Fruit fly (Drosophila melanogaster) whole organism, adult: ENCODE measurements around the gene Crz.
A peak's percentile ranks its signal among the peaks of the same experiment; 100 is the strongest.

Experiments used
- CG11617 ChIP-seq: fragments of 200-800 bp; sonication (Bioruptor generic); optimal IDR thresholded peaks from 2 replicates; lab custom pipeline; 2017; ENCODE audit warnings: mild to moderate bottlenecking, missing biosample characterization, missing genetic modification reagents, missing genetic modification characterization
- CG12768 ChIP-seq: fragments of 200-800 bp; sonication (Bioruptor generic); optimal IDR thresholded peaks from 2 replicates; lab custom pipeline; 2017; ENCODE audit warnings: missing biosample characterization, missing genetic modification characterization, mild to moderate bottlenecking, moderate library complexity, missing genetic modification reagents
- CG14711 ChIP-seq: fragments of 200-800 bp; sonication (Bioruptor generic); optimal IDR thresholded peaks from 2 replicates; lab custom pipeline; 2018; ENCODE audit warnings: missing biosample characterization, mild to moderate bottlenecking, missing genetic modification characterization, moderate library complexity
- CG1620 ChIP-seq: fragments of 200-800 bp; sonication (Bioruptor generic); optimal IDR thresholded peaks from 2 replicates; lab custom pipeline; 2016; ENCODE audit warnings: missing biosample characterization, missing genetic modification characterization
- CG33017 ChIP-seq: fragments of 200-800 bp; sonication (Bioruptor generic); optimal IDR thresholded peaks from 2 replicates; lab custom pipeline; 2018; ENCODE audit warnings: missing biosample characterization, mild to moderate bottlenecking, missing genetic modification characterization, moderate library complexity
- CG5204 ChIP-seq: fragments of 200-800 bp; sonication (Bioruptor generic); optimal IDR thresholded peaks from 2 replicates; lab custom pipeline; 2016; ENCODE audit warnings: missing biosample characterization, missing genetic modification characterization
- CG7045 ChIP-seq: fragments of 200-800 bp; sonication (Bioruptor generic); optimal IDR thresholded peaks from 2 replicates; lab custom pipeline; 2017; ENCODE audit warnings: missing biosample characterization, mild to moderate bottlenecking, missing genetic modification characterization
- CG7101 ChIP-seq: fragments of 200-800 bp; sonication (Bioruptor generic); optimal IDR thresholded peaks from 2 replicates; lab custom pipeline; 2018; ENCODE audit warnings: missing biosample characterization, mild to moderate bottlenecking, missing genetic modification characterization, moderate library complexity
- Clk ChIP-seq: fragments of 200-800 bp; sonication (Bioruptor generic); optimal IDR thresholded peaks from 2 replicates; lab custom pipeline; 2017; ENCODE audit warnings: missing biosample characterization, missing genetic modification characterization
- Crg-1 ChIP-seq: fragments of 200-800 bp; sonication (Bioruptor generic); optimal IDR thresholded peaks from 2 replicates; lab custom pipeline; 2016; ENCODE audit warnings: missing biosample characterization, missing genetic modification characterization
- Hr96 ChIP-seq: fragments of 200-800 bp; sonication (Bioruptor generic); optimal IDR thresholded peaks from 2 replicates; lab custom pipeline; 2016; ENCODE audit warnings: missing biosample characterization, missing genetic modification characterization
- Mnt ChIP-seq: fragments of 200-800 bp; sonication (Bioruptor generic); optimal IDR thresholded peaks from 2 replicates; lab custom pipeline; 2016; ENCODE audit warnings: missing biosample characterization, mild to moderate bottlenecking, missing genetic modification characterization
- bab1 ChIP-seq: fragments of 200-800 bp; sonication (Bioruptor generic); optimal IDR thresholded peaks from 3 replicates; lab custom pipeline; 2019; ENCODE audit warnings: missing biosample characterization, mild to moderate bottlenecking, missing genetic modification characterization, moderate library complexity
- cic ChIP-seq: fragments of 200-800 bp; sonication (Bioruptor generic); optimal IDR thresholded peaks from 2 replicates; lab custom pipeline; 2017; ENCODE audit warnings: missing biosample characterization, mild to moderate bottlenecking, missing genetic modification characterization, moderate library complexity
- cnc ChIP-seq, 2 experiments: fragments of >200 bp; optimal IDR thresholded peaks; 2 replicates each; lab custom pipeline; 2017
- kay ChIP-seq: fragments of 200-800 bp; sonication (Bioruptor generic); peaks from one replicate; lab custom pipeline; 2016; ENCODE audit warnings: missing biosample characterization, missing genetic modification characterization, borderline replicate concordance
- ovo ChIP-seq: fragments of 200-800 bp; sonication (Bioruptor generic); optimal IDR thresholded peaks from 2 replicates; lab custom pipeline; 2016; ENCODE audit warnings: missing biosample characterization, missing genetic modification characterization
- pad ChIP-seq: fragments of 200-800 bp; sonication (Bioruptor generic); optimal IDR thresholded peaks from 3 replicates; lab custom pipeline; 2017; ENCODE audit warnings: missing biosample characterization, missing genetic modification characterization, mild to moderate bottlenecking, moderate library complexity, missing genetic modification reagents
- tj ChIP-seq: fragments of 200-800 bp; sonication (Bioruptor generic); optimal IDR thresholded peaks from 3 replicates; lab custom pipeline; 2017; ENCODE audit warnings: missing biosample characterization, mild to moderate bottlenecking, missing genetic modification characterization, moderate library complexity
- toe ChIP-seq: fragments of 200-800 bp; sonication (Bioruptor generic); optimal IDR thresholded peaks from 2 replicates; lab custom pipeline; 2016; ENCODE audit warnings: missing biosample characterization, missing genetic modification characterization

Gene Crz

DNA sequence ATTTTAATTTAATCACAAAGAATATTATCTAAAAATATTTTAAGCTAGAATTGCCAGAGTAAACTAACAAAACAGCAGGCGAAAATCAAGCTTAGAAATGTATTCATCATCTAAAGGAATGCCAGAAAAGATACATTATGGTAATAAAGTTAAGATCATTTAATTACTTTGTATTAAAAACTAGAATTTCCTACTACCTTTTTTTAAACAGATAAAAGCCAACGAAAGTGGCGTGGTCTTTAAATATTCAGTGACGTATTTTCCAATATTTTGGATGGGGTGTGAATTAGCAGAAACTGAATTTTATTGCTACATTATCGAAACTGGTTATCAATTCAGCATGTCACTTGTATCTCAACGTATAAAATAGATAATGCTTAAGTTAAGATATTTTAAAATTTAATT is 22.3 kb upstream of the Crz start:
- no peak for TF ChIP-seq CG14711
- TF ChIP-seq bab1 (GFP tag; lab: Kevin White, UChicago), result no peak
- TF ChIP-seq CG12768, result no peak
- TF ChIP-seq toe (GFP tag; lab: Kevin White, UChicago), result no peak
- TF ChIP-seq Crg-1, result no peak
- TF ChIP-seq cnc (optimal IDR thresholded peaks at IDR 0.05; lab: Kevin White, UChicago), result no peak
- TF ChIP-seq Clk, result no peak
- no peak for TF ChIP-seq cic
- no peak for TF ChIP-seq CG7045 (GFP tag; lab: Kevin White, UChicago)
- TF ChIP-seq CG5204 (GFP tag; lab: Kevin White, UChicago), result no peak
- TF ChIP-seq CG7101, result no peak
- TF ChIP-seq ovo, result no peak
- TF ChIP-seq kay (GFP tag; lab: Kevin White, UChicago), result no peak
- TF ChIP-seq Mnt, result no peak
- TF ChIP-seq CG33017 (tag; lab: Kevin White, UChicago), result no peak
- TF ChIP-seq CG1620 (GFP tag; lab: Kevin White, UChicago), result no peak
- no peak for TF ChIP-seq CG11617 (GFP tag; lab: Kevin White, UChicago)
- TF ChIP-seq tj, result no peak
- no peak for TF ChIP-seq pad
- no peak for TF ChIP-seq Hr96 (GFP tag; lab: Kevin White, UChicago)

DNA sequence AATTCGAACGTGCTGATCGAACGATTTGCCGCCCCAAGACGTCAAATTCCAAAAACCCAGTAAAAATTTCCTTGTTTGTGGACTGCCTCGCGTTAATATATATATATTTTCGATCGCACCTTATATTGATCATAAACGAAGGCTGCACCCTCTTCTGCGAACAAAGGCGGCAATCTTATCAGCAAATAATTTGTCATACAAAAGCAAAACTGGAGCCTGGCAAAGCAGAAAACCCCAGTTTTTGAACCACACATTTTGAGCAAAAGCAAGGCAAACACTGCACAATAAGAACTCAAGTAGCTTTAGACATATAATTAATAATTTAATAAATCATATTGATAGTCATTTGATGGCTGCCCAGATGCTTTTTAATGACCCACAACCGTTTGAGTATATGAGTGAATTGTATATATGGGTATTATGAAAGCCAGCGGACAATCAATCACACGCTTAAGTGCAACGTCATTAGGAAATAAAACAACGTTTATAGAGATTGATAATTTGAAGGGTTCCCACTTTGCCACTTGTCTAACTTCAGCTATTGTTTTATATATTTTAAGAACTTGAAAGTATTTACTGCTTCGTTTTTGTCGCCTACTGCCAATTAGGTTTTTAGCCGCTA is 20.1 kb upstream of the Crz start:
- TF ChIP-seq Clk (no peak), cic (peak; percentile 37), kay (GFP tag; lab: Kevin White, UChicago) (peak; percentile 80), toe (GFP tag; lab: Kevin White, UChicago) (peak; percentile 16), cnc (optimal IDR thresholded peaks at IDR 0.05; lab: Kevin White, UChicago) (peak in 1 of 2 experiments; percentile 48)

DNA sequence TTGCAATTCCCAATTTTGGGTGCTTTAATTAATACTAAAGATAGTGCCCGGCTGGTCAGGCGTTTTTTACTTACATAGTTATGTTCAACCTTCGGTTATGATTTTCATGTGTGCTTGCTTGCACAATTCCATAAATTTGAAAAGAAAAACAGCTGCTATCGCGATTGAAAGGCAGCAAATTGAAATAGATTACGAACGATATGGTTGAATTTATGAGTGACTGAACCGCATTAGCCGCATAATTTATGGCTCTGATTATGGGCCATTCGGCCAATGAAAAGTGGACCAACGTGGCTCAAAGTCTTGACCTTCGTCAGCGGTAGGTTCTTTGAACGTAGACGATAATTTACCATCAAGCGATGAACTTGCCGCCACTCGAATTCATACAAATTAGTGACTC is 18.5 kb upstream of the Crz start:
- TF ChIP-seq CG5204 (GFP tag; lab: Kevin White, UChicago), result no peak
- TF ChIP-seq Clk, result no peak
- no peak for TF ChIP-seq tj
- no peak for TF ChIP-seq Crg-1
- no peak for TF ChIP-seq bab1 (GFP tag; lab: Kevin White, UChicago)
- TF ChIP-seq Mnt, result no peak

DNA sequence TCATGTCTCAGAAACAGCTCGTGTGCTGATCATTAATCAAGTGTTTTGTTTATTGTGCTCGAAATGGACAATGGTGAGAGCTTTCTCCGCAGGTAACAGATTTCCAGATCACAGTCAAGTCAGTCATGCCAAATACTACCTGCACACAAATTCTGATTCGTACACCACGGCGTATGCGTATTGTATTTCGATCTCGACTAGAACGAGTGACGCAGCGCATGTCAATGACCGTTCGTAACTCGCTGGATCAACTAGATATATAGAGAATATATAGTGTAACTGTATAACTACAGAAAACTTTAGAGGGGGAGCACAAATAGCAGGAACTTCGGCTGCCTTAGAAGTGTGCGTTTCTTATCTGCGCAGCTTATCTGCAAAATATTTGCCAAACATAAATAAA is 18.0 kb upstream of the Crz start:
- TF ChIP-seq CG14711, result no peak
- no peak for TF ChIP-seq cic
- no peak for TF ChIP-seq cnc (optimal IDR thresholded peaks at IDR 0.05; lab: Kevin White, UChicago)
- no peak for TF ChIP-seq CG11617 (GFP tag; lab: Kevin White, UChicago)
- no peak for TF ChIP-seq Mnt
- TF ChIP-seq kay (GFP tag; lab: Kevin White, UChicago), result no peak
- TF ChIP-seq ovo, result no peak
- no peak for TF ChIP-seq toe (GFP tag; lab: Kevin White, UChicago)
- TF ChIP-seq pad, result no peak
- TF ChIP-seq tj, result no peak
- TF ChIP-seq CG5204 (GFP tag; lab: Kevin White, UChicago), result no peak
- TF ChIP-seq CG12768, result no peak
- no peak for TF ChIP-seq CG7101
- no peak for TF ChIP-seq bab1 (GFP tag; lab: Kevin White, UChicago)
- TF ChIP-seq Hr96 (GFP tag; lab: Kevin White, UChicago), result no peak
- TF ChIP-seq CG33017 (tag; lab: Kevin White, UChicago), result no peak
- TF ChIP-seq CG1620 (GFP tag; lab: Kevin White, UChicago), result no peak
- no peak for TF ChIP-seq Clk
- TF ChIP-seq Crg-1, result no peak

DNA sequence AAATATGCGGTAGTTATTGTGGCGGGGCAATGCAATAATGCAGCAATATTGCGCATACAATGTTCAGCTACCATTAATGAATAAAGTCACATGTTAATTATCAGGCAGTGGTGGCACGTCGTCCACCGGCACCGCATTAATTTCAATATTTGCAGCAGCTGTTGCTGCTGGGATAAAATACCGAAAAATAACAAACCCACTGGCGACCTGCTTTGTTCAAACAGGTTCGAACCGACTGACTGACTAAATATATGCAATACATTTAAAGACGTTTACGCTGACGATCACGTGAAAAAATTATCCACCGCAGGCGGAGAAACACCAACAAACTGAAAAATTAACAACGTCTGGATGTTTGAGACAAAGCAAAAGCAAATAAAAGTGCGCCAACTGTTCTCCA is 17.2 kb upstream of the Crz start:
- TF ChIP-seq cnc (optimal IDR thresholded peaks at IDR 0.05; lab: Kevin White, UChicago) (no peak), Crg-1 (no peak), CG7045 (GFP tag; lab: Kevin White, UChicago) (no peak), CG12768 (no peak), cic (no peak), CG14711 (no peak), CG5204 (GFP tag; lab: Kevin White, UChicago) (no peak), CG7101 (no peak), Clk (no peak), CG33017 (tag; lab: Kevin White, UChicago) (no peak), bab1 (GFP tag; lab: Kevin White, UChicago) (no peak)

DNA sequence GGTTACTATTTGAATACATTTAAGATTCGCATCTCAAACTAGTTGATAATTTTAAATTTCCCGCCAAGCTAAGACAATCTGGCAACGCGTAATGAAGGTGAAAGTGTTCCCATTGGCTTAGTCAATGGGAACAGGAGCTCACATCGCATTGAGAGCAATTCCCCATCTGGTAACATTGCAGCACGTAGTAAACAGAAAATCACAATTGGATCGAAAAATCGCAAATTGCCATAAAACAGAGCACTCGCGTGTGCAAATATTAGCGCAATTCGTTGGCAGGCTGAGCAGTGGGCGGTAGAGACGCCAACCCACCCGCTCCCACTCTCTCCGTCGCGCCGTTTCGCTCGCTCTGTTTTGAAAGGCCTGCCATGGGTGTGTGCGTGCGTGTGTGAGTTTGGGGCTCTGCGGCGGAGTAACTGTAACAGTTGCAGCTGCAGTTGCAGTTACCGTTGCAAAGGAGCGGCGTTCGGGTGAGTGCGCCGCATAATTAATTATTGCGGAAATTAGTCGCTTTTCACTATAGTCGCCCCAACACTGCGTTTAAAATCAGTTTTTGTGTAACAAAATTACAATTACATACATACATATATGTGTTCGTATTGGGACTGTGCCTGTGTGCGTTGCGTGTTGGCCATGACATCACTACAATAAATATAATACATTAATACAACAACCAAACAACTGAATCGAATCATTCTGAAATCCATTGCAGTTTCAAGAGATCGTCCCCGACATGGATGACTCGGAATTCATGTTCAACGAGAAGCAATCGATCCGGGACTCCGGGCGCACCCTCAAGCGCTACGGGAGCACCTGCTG is 16.4 kb upstream of the Crz start:
- TF ChIP-seq cnc (optimal IDR thresholded peaks at IDR 0.05; lab: Kevin White, UChicago) (no peak), tj (peak; percentile 36), ovo (peak; percentile 77), toe (GFP tag; lab: Kevin White, UChicago) (no peak), pad (peak; percentile 68), CG33017 (tag; lab: Kevin White, UChicago) (no peak), bab1 (GFP tag; lab: Kevin White, UChicago) (peak; percentile 56), CG12768 (peak; percentile 39), kay (GFP tag; lab: Kevin White, UChicago) (no peak), Mnt (peak; percentile 17), cic (peak; percentile 94), CG7045 (GFP tag; lab: Kevin White, UChicago) (no peak), Clk (no peak)

DNA sequence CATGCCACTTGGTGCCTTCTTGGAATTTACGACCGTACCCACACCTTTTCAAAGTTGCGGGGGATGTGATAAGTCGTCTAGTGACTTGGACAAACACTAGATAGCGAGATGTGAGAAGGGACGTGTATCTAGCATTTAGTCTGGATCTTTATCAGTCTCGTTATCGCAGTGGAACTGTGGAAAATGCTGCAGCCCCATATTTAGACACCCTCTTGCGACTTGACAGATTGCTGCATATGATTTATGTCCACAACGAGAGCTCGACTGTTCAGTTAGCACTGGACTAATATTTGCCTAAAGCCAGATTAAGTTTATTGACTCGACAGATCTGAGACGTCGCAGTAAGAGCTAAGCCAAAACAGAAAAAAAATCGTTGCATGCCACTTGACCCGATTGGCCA is 14.8 kb upstream of the Crz start:
- TF ChIP-seq cic (peak; percentile 56), ovo (no peak), bab1 (GFP tag; lab: Kevin White, UChicago) (no peak), toe (GFP tag; lab: Kevin White, UChicago) (no peak), CG14711 (peak; percentile 7), tj (no peak), cnc (optimal IDR thresholded peaks at IDR 0.05; lab: Kevin White, UChicago) (no peak), Mnt (no peak), Hr96 (GFP tag; lab: Kevin White, UChicago) (no peak), pad (peak; percentile 21), kay (GFP tag; lab: Kevin White, UChicago) (no peak), CG12768 (peak; percentile 45), Crg-1 (no peak), CG7045 (GFP tag; lab: Kevin White, UChicago) (peak; percentile 28), CG7101 (no peak), Clk (no peak), CG33017 (tag; lab: Kevin White, UChicago) (no peak), CG1620 (GFP tag; lab: Kevin White, UChicago) (no peak), CG5204 (GFP tag; lab: Kevin White, UChicago) (no peak), CG11617 (GFP tag; lab: Kevin White, UChicago) (no peak)
